Fruit fly (Drosophila melanogaster) whole organism, embryonic: ENCODE measurements around the gene Pdcd4.

ENCODE experiments used
- C15 ChIP-seq: fragments of 200-800 bp; sonication (Bioruptor generic); IDR thresholded peaks from 3 replicates; pipeline ENCODE4 v1.3.6; 2022; ENCODE audit warnings: missing biosample characterization, missing genetic modification characterization
- CG10147 ChIP-seq: fragments of 200-800 bp; sonication (Bioruptor generic); optimal IDR thresholded peaks from 2 replicates; lab custom pipeline; 2019; ENCODE audit warnings: missing biosample characterization, mild to moderate bottlenecking, missing genetic modification characterization, moderate library complexity
- CG11085 ChIP-seq: fragments of 200-800 bp; sonication (Bioruptor generic); IDR thresholded peaks from 2 replicates; pipeline ENCODE4 v1.3.6; 2022; ENCODE audit warnings: missing biosample characterization, missing genetic modification characterization
- CG11723 ChIP-seq: fragments of 200-800 bp; sonication (Bioruptor generic); optimal IDR thresholded peaks from 2 replicates; lab custom pipeline; 2017; ENCODE audit warnings: missing biosample characterization, mild to moderate bottlenecking, missing genetic modification characterization
- CG12071 ChIP-seq: fragments of 200-800 bp; sonication (Bioruptor generic); optimal IDR thresholded peaks from 3 replicates; lab custom pipeline; 2018; ENCODE audit warnings: missing biosample characterization, mild to moderate bottlenecking, missing genetic modification characterization
- CG13424 ChIP-seq: fragments of 200-800 bp; sonication (Bioruptor generic); optimal IDR thresholded peaks from 2 replicates; lab custom pipeline; 2019; ENCODE audit warnings: missing biosample characterization, mild to moderate bottlenecking, missing genetic modification characterization, moderate library complexity
- CG13775 ChIP-seq: fragments of 200-800 bp; sonication (Bioruptor generic); optimal IDR thresholded peaks from 3 replicates; lab custom pipeline; 2017; ENCODE audit warnings: missing biosample characterization, mild to moderate bottlenecking, missing genetic modification characterization
- CG1529 ChIP-seq: fragments of 200-800 bp; sonication (Bioruptor generic); optimal IDR thresholded peaks from 3 replicates; lab custom pipeline; 2018; ENCODE audit warnings: missing biosample characterization, missing genetic modification characterization
- CG16813 ChIP-seq: fragments of 200-800 bp; sonication (Bioruptor generic); IDR thresholded peaks from 3 replicates; pipeline ENCODE4 v1.3.6; 2022; ENCODE audit warnings: missing biosample characterization, missing genetic modification characterization; ENCODE audit not compliant: partially characterized antibody
- CG18011 ChIP-seq: fragments of 200-800 bp; sonication (Bioruptor generic); optimal IDR thresholded peaks from 2 replicates; lab custom pipeline; 2017; ENCODE audit warnings: missing biosample characterization, missing genetic modification characterization, mild to moderate bottlenecking, moderate library complexity, missing genotype
- CG30403 ChIP-seq: fragments of 200-800 bp; sonication (Bioruptor generic); optimal IDR thresholded peaks from 3 replicates; lab custom pipeline; 2016; ENCODE audit warnings: missing biosample characterization, missing genetic modification characterization
- CG30431 ChIP-seq: fragments of 200-800 bp; sonication (Bioruptor generic); optimal IDR thresholded peaks from 2 replicates; lab custom pipeline; 2017; ENCODE audit warnings: missing biosample characterization, missing genetic modification characterization
- CG32532 ChIP-seq: fragments of 200-800 bp; sonication (Bioruptor generic); IDR thresholded peaks from 2 replicates; pipeline ENCODE4 v1.3.6; 2022; ENCODE audit warnings: missing biosample characterization, missing genetic modification characterization
- CG3281 ChIP-seq: fragments of 200-800 bp; sonication (Bioruptor generic); optimal IDR thresholded peaks from 3 replicates; lab custom pipeline; 2017; ENCODE audit warnings: missing biosample characterization, mild to moderate bottlenecking, missing genetic modification characterization
- CG3847 ChIP-seq: fragments of 200-800 bp; sonication (Bioruptor generic); IDR thresholded peaks from 2 replicates; pipeline ENCODE4 v1.3.6; 2022; ENCODE audit warnings: missing biosample characterization, missing genetic modification characterization
- CG4328 ChIP-seq: fragments of 200-800 bp; sonication (Bioruptor generic); optimal IDR thresholded peaks from 3 replicates; lab custom pipeline; 2017; ENCODE audit warnings: missing biosample characterization, missing genetic modification reagents, missing genetic modification characterization
- CG4730 ChIP-seq: fragments of 200-800 bp; sonication (Bioruptor generic); IDR thresholded peaks from 2 replicates; pipeline ENCODE4 v1.3.6; 2022; ENCODE audit warnings: missing biosample characterization, missing genetic modification characterization
- CG6854 ChIP-seq: fragments of 200-800 bp; sonication (Bioruptor generic); optimal IDR thresholded peaks from 3 replicates; lab custom pipeline; 2017; ENCODE audit warnings: missing biosample characterization, mild to moderate bottlenecking, missing genetic modification characterization
- CG8388 ChIP-seq: fragments of 200-800 bp; sonication (Bioruptor generic); optimal IDR thresholded peaks from 2 replicates; lab custom pipeline; 2019; ENCODE audit warnings: missing biosample characterization, mild to moderate bottlenecking, missing genetic modification characterization, moderate library complexity
- CG9876 ChIP-seq: fragments of 200-800 bp; sonication (Bioruptor generic); optimal IDR thresholded peaks from 2 replicates; lab custom pipeline; 2016; ENCODE audit warnings: missing biosample characterization, missing genetic modification characterization
- HmgD ChIP-seq: fragments of 200-800 bp; sonication (Bioruptor generic); optimal IDR thresholded peaks from 3 replicates; lab custom pipeline; 2016; ENCODE audit warnings: missing biosample characterization, missing genetic modification characterization
- MTF-1 ChIP-seq: fragments of 200-800 bp; sonication (Bioruptor generic); optimal IDR thresholded peaks from 2 replicates; lab custom pipeline; 2018; ENCODE audit warnings: missing biosample characterization, mild to moderate bottlenecking, missing genetic modification characterization, borderline replicate concordance
- NC2α ChIP-seq: fragments of 200-800 bp; sonication (Bioruptor generic); optimal IDR thresholded peaks from 2 replicates; lab custom pipeline; 2016; ENCODE audit warnings: missing biosample characterization, missing genetic modification characterization
- NC2β ChIP-seq: fragments of 200-800 bp; sonication (Bioruptor generic); optimal IDR thresholded peaks from 2 replicates; lab custom pipeline; 2016; ENCODE audit warnings: missing biosample characterization, missing genetic modification characterization
- Rx ChIP-seq: fragments of 200-800 bp; sonication (Bioruptor generic); IDR thresholded peaks from 2 replicates; pipeline ENCODE4 v1.3.6; 2022; ENCODE audit warnings: missing biosample characterization, missing genetic modification characterization
- Ssrp ChIP-seq: fragments of 200-800 bp; sonication (Bioruptor generic); optimal IDR thresholded peaks from 2 replicates; lab custom pipeline; 2018; ENCODE audit warnings: missing biosample characterization, mild to moderate bottlenecking, missing genetic modification characterization, moderate library complexity
- Xrp1 ChIP-seq: fragments of 200-800 bp; sonication (Bioruptor generic); IDR thresholded peaks from 2 replicates; pipeline ENCODE4 v1.3.6; 2022; ENCODE audit warnings: missing biosample characterization, missing genetic modification characterization
- ac ChIP-seq: fragments of 200-800 bp; sonication (Bioruptor generic); optimal IDR thresholded peaks from 3 replicates; lab custom pipeline; 2017; ENCODE audit warnings: missing biosample characterization, mild to moderate bottlenecking, missing genetic modification characterization
- cg ChIP-seq: fragments of 200-800 bp; sonication (Bioruptor generic); optimal IDR thresholded peaks from 3 replicates; lab custom pipeline; 2019; ENCODE audit warnings: missing biosample characterization, mild to moderate bottlenecking, missing genetic modification characterization, moderate library complexity
- croc ChIP-seq: fragments of 200-800 bp; sonication (Bioruptor generic); conservative IDR thresholded peaks from 3 replicates; pipeline ENCODE4 v1.3.6; 2022; ENCODE audit warnings: missing biosample characterization, missing genetic modification characterization
- cwo ChIP-seq: fragments of 200-800 bp; sonication (Bioruptor generic); optimal IDR thresholded peaks from 3 replicates; lab custom pipeline; 2017; ENCODE audit warnings: missing biosample characterization, missing genetic modification characterization, mild to moderate bottlenecking, moderate library complexity, missing genetic modification reagents
- dmrt11E ChIP-seq: fragments of 200-800 bp; sonication (Bioruptor generic); optimal IDR thresholded peaks from 3 replicates; lab custom pipeline; 2018; ENCODE audit warnings: missing biosample characterization, mild to moderate bottlenecking, missing genetic modification characterization, moderate library complexity
- dmrt99B ChIP-seq: fragments of 200-800 bp; sonication (Bioruptor generic); optimal IDR thresholded peaks from 2 replicates; lab custom pipeline; 2018; ENCODE audit warnings: missing biosample characterization, mild to moderate bottlenecking, missing genetic modification characterization, moderate library complexity
- gcm ChIP-seq: fragments of 200-800 bp; sonication (Bioruptor generic); optimal IDR thresholded peaks from 2 replicates; lab custom pipeline; 2019; ENCODE audit warnings: missing biosample characterization, mild to moderate bottlenecking, missing genetic modification characterization, moderate library complexity
- gcm2 ChIP-seq: fragments of 200-800 bp; sonication (Bioruptor generic); optimal IDR thresholded peaks from 2 replicates; lab custom pipeline; 2016; ENCODE audit warnings: missing biosample characterization, missing genetic modification characterization
- hth ChIP-seq: fragments of >200 bp; optimal IDR thresholded peaks from 2 replicates; lab custom pipeline; 2017; ENCODE audit warnings: inconsistent platforms
- ind ChIP-seq: fragments of 200-800 bp; sonication (Bioruptor generic); optimal IDR thresholded peaks from 3 replicates; lab custom pipeline; 2016; ENCODE audit warnings: missing biosample characterization, missing genetic modification characterization
- lola ChIP-seq, 3 experiments: fragments of >200 bp in 2 of 3; fragments of 200-800 bp in 1 of 3; sonication (Bioruptor generic) in 1 of 3; optimal IDR thresholded peaks; 2 replicates each; lab custom pipeline; 2017 to 2019; ENCODE audit warnings: missing biosample characterization in 3 of 3, missing genetic modification characterization in 3 of 3, mild to moderate bottlenecking in 1 of 3, moderate library complexity in 1 of 3
- maf-S ChIP-seq: fragments of 200-800 bp; sonication (Bioruptor generic); optimal IDR thresholded peaks from 2 replicates; lab custom pipeline; 2016; ENCODE audit warnings: missing biosample characterization, missing genetic modification characterization
- pan ChIP-seq, 4 experiments: fragments of >200 bp in 3 of 4; fragments of 200-800 bp in 1 of 4; sonication (Bioruptor generic) in 1 of 4; optimal IDR thresholded peaks in 3 of 4; IDR thresholded peaks in 1 of 4; 2 replicates each; pipeline versions ENCODE4 v1.3.6 to Lab custom; 2017 to 2022; ENCODE audit warnings: missing biosample characterization in 2 of 4, missing genetic modification characterization in 2 of 4, mixed read lengths in 1 of 4
- peb ChIP-seq: fragments of 200-800 bp; sonication (Bioruptor generic); IDR thresholded peaks from 2 replicates; pipeline ENCODE4 v1.3.6; 2022; ENCODE audit warnings: missing biosample characterization, missing genetic modification characterization
- pfk ChIP-seq: fragments of 200-800 bp; sonication (Bioruptor generic); optimal IDR thresholded peaks from 2 replicates; lab custom pipeline; 2018; ENCODE audit warnings: missing biosample characterization, mild to moderate bottlenecking, missing genetic modification characterization, moderate library complexity
- run ChIP-seq: fragments of 200-800 bp; sonication (Bioruptor generic); optimal IDR thresholded peaks from 3 replicates; lab custom pipeline; 2018; ENCODE audit warnings: missing biosample characterization, mild to moderate bottlenecking, missing genetic modification characterization
- stc ChIP-seq: fragments of 200-800 bp; sonication (Bioruptor generic); IDR thresholded peaks from 2 replicates; pipeline ENCODE4 v1.3.6; 2022; ENCODE audit warnings: missing biosample characterization, missing genetic modification characterization
- stwl ChIP-seq: fragments of 200-800 bp; sonication (Bioruptor generic); optimal IDR thresholded peaks from 3 replicates; lab custom pipeline; 2018; ENCODE audit warnings: missing biosample characterization, mild to moderate bottlenecking, missing genetic modification characterization, moderate library complexity
- tap ChIP-seq: fragments of 200-800 bp; optimal IDR thresholded peaks from 3 replicates; lab custom pipeline; 2019; ENCODE audit warnings: missing biosample characterization, mild to moderate bottlenecking, missing genetic modification characterization, moderate library complexity
- tio ChIP-seq: fragments of 200-800 bp; sonication (Bioruptor generic); optimal IDR thresholded peaks from 2 replicates; lab custom pipeline; 2017; ENCODE audit warnings: missing biosample characterization, missing genetic modification characterization, inconsistent platforms
- tna ChIP-seq: fragments of 200-800 bp; sonication (Bioruptor generic); IDR thresholded peaks from 2 replicates; pipeline ENCODE4 v1.3.6; 2022; ENCODE audit warnings: missing biosample characterization, missing genetic modification characterization; ENCODE audit not compliant: partially characterized antibody
- zfh1 ChIP-seq: fragments of 200-800 bp; sonication (Bioruptor generic); IDR thresholded peaks from 3 replicates; pipeline ENCODE4 v1.3.6; 2022; ENCODE audit warnings: missing biosample characterization, missing genetic modification characterization

Gene Pdcd4

dm6 chrX:13762372-13762883 lies 7.2 kb upstream of the Pdcd4 start, which contains the start of gene rdgB (continued):
- TF ChIP-seq run: peak; percentile 68
- no peak for TF ChIP-seq cg (GFP tag; lab: Kevin White, UChicago)
- TF ChIP-seq CG1529 (GFP tag; lab: Kevin White, UChicago): peak; percentile 82
- TF ChIP-seq tna: no peak
- TF ChIP-seq CG3847: peak; percentile 70
- TF ChIP-seq C15 (GFP tag; lab: Robert Waterston, UW): 0 out of 3 replicates have a peak, but pooled peaks have one; percentile 38
- TF ChIP-seq CG10147: peak; percentile 78
- no peak for TF ChIP-seq maf-S
- peak; percentile 83 for TF ChIP-seq Ssrp (tag; lab: Kevin White, UChicago)
- TF ChIP-seq tap (tag; lab: Kevin White, UChicago): peak; percentile 41
- peak; percentile 69; the same call in 2 of the 3 replicates for TF ChIP-seq croc (GFP tag; lab: Robert Waterston, UW)
- peak; percentile 87 for TF ChIP-seq CG13424 (tag; lab: Kevin White, UChicago)
- TF ChIP-seq hth (lab: Kevin White, UChicago): no peak
- TF ChIP-seq CG4730 (GFP tag; lab: Robert Waterston, UW): 0 out of 2 replicates have a peak, but pooled peaks have one; percentile 8
- peak; percentile 70 for TF ChIP-seq CG11085 (GFP tag; lab: Robert Waterston, UW)
- TF ChIP-seq CG8388 (GFP tag; lab: Kevin White, UChicago): peak; percentile 67
- peak; percentile 75 for TF ChIP-seq CG3281 (GFP tag; lab: Kevin White, UChicago)
- peak; percentile 76 for TF ChIP-seq ind (GFP tag; lab: Kevin White, UChicago)
- 0 out of 2 replicates have a peak, but pooled peaks have one; percentile 34 for TF ChIP-seq peb (GFP tag; lab: Robert Waterston, UW)
- TF ChIP-seq Rx (GFP tag; lab: Robert Waterston, UW): no peak
- TF ChIP-seq dmrt11E (tag; lab: Kevin White, UChicago): peak; percentile 50
- peak; percentile 91 for TF ChIP-seq dmrt99B (tag; lab: Kevin White, UChicago)
- TF ChIP-seq CG16813 (GFP tag; lab: Robert Waterston, UW): no peak
- TF ChIP-seq pfk: peak; percentile 77
- peak; percentile 72 for TF ChIP-seq CG11723
- TF ChIP-seq NC2β (GFP tag; lab: Kevin White, UChicago): no peak
- no peak for TF ChIP-seq stwl
- peak; percentile 81 for TF ChIP-seq CG13775 (GFP tag; lab: Kevin White, UChicago)
- TF ChIP-seq ac: no peak
- peak; percentile 23 for TF ChIP-seq CG12071 (GFP tag; lab: Kevin White, UChicago)
- no peak for TF ChIP-seq CG9876 (GFP tag; lab: Kevin White, UChicago)
- peak; percentile 90 for TF ChIP-seq CG30403 (GFP tag; lab: Kevin White, UChicago)
- TF ChIP-seq CG32532 (GFP tag; lab: Robert Waterston, UW): peak; percentile 73
- TF ChIP-seq CG4328: peak; percentile 64
- TF ChIP-seq tio: peak; percentile 67
- peak; percentile 64; the same call in 2 of the 3 replicates for TF ChIP-seq zfh1 (GFP tag; lab: Robert Waterston, UW)
- TF ChIP-seq HmgD (GFP tag; lab: Kevin White, UChicago): no peak
- peak; percentile 58 for TF ChIP-seq CG30431
- TF ChIP-seq Xrp1: peak; percentile 63
- TF ChIP-seq CG18011: no peak
- peak; percentile 7 for TF ChIP-seq MTF-1 (GFP tag; lab: Kevin White, UChicago)
- no peak for TF ChIP-seq CG6854 (GFP tag; lab: Kevin White, UChicago)
- TF ChIP-seq NC2α: peak; percentile 3
- TF ChIP-seq stc (GFP tag; lab: Robert Waterston, UW): peak; percentile 30; the same call in 1 of the 2 replicates
- TF ChIP-seq lola (GFP tag; optimal IDR thresholded peaks at IDR 0.05; lab: Kevin White, UChicago): peak in 1 of 3 experiments; percentile 72
- peak; percentile 41 for TF ChIP-seq gcm2 (GFP tag; lab: Kevin White, UChicago)
- TF ChIP-seq pan (optimal IDR thresholded peaks at IDR 0.05; lab: Kevin White, UChicago): no peak
- peak in 1 of 2 experiments; percentile 66 for TF ChIP-seq pan (GFP tag; optimal IDR thresholded peaks at IDR 0.05 in 1 of 2, IDR thresholded peaks at IDR 0.05 in 1 of 2)
- peak; percentile 68 for TF ChIP-seq gcm (GFP tag; lab: Kevin White, UChicago)
- peak; percentile 64 for TF ChIP-seq cwo
